Worm (Caenorhabditis elegans) whole organism, late embryonic: ENCODE measurements around the gene ZK1098.9.

Experiments
- C08G9.2 ChIP-seq: sonication (generic microtip); optimal IDR thresholded peaks from 2 replicates; lab custom pipeline; 2016; ENCODE audit warnings: mild to moderate bottlenecking, missing genetic modification characterization, moderate library complexity, missing compliant biosample characterization
- C38D4.7 ChIP-seq: fragments of 200-800 bp; sonication (Bioruptor generic); optimal IDR thresholded peaks from 2 replicates; lab custom pipeline; 2018; ENCODE audit warnings: mild to moderate bottlenecking, missing genetic modification characterization, moderate library complexity, missing compliant biosample characterization
- K09A11.1 ChIP-seq: sonication (generic microtip); optimal IDR thresholded peaks from 2 replicates; lab custom pipeline; 2017; ENCODE audit warnings: antibody characterized with exemption, mild to moderate bottlenecking, missing genetic modification characterization, missing compliant biosample characterization; ENCODE audit not compliant: insufficient read depth
- ahr-1 ChIP-seq: sonication (generic microtip); optimal IDR thresholded peaks from 2 replicates; lab custom pipeline; 2016; ENCODE audit warnings: missing genetic modification characterization, missing compliant biosample characterization
- ceh-18 ChIP-seq: sonication (generic microtip); optimal IDR thresholded peaks from 2 replicates; lab custom pipeline; 2016; ENCODE audit warnings: missing genetic modification characterization, missing compliant biosample characterization
- ceh-2 ChIP-seq: sonication (generic microtip); optimal IDR thresholded peaks from 2 replicates; lab custom pipeline; 2016; ENCODE audit warnings: missing genotype, missing genetic modification characterization, missing compliant biosample characterization
- ceh-24 ChIP-seq: sonication (generic microtip); optimal IDR thresholded peaks from 2 replicates; lab custom pipeline; 2016; ENCODE audit warnings: mild to moderate bottlenecking, missing genetic modification characterization, missing compliant biosample characterization
- ceh-30 ChIP-seq: fragments of 150-350 bp; optimal IDR thresholded peaks from 2 replicates; lab custom pipeline; 2014; ENCODE audit warnings: missing biosample characterization, missing genetic modification characterization
- ceh-9 ChIP-seq: sonication (generic microtip); optimal IDR thresholded peaks from 2 replicates; lab custom pipeline; 2016; ENCODE audit warnings: mild to moderate bottlenecking, missing genetic modification characterization, inconsistent platforms, missing compliant biosample characterization
- che-1 ChIP-seq: sonication (generic microtip); optimal IDR thresholded peaks from 2 replicates; lab custom pipeline; 2016; ENCODE audit warnings: mild to moderate bottlenecking, missing genetic modification characterization, missing compliant biosample characterization
- elt-4 ChIP-seq: sonication (generic microtip); optimal IDR thresholded peaks from 2 replicates; lab custom pipeline; 2016; ENCODE audit warnings: missing genetic modification characterization, missing compliant biosample characterization
- ets-4 ChIP-seq: sonication (generic microtip); optimal IDR thresholded peaks from 2 replicates; lab custom pipeline; 2016; ENCODE audit warnings: missing genetic modification characterization, missing compliant biosample characterization
- eyg-1 ChIP-seq: sonication (generic microtip); optimal IDR thresholded peaks from 2 replicates; lab custom pipeline; 2016; ENCODE audit warnings: missing genotype, missing genetic modification characterization, missing compliant biosample characterization
- fax-1 ChIP-seq: sonication (generic microtip); optimal IDR thresholded peaks from 2 replicates; lab custom pipeline; 2016; ENCODE audit warnings: missing genotype, missing genetic modification characterization, missing compliant biosample characterization
- fkh-10 ChIP-seq: fragments of 150-350 bp; optimal IDR thresholded peaks from 2 replicates; lab custom pipeline; 2014; ENCODE audit warnings: missing biosample characterization, missing genetic modification reagents, missing genetic modification characterization
- gmeb-2 ChIP-seq: sonication (generic microtip); optimal IDR thresholded peaks from 2 replicates; lab custom pipeline; 2016; ENCODE audit warnings: missing genetic modification characterization, inconsistent platforms, missing compliant biosample characterization
- hlh-13 ChIP-seq: fragments of 200-800 bp; sonication (Bioruptor generic); optimal IDR thresholded peaks from 2 replicates; lab custom pipeline; 2018; ENCODE audit warnings: mild to moderate bottlenecking, missing genetic modification characterization, missing compliant biosample characterization
- hlh-30 ChIP-seq: sonication (generic microtip); optimal IDR thresholded peaks from 2 replicates; lab custom pipeline; 2017; ENCODE audit warnings: antibody characterized with exemption, missing genetic modification characterization, missing compliant biosample characterization; ENCODE audit not compliant: insufficient read depth
- hlh-6 ChIP-seq: sonication (generic microtip); optimal IDR thresholded peaks from 2 replicates; lab custom pipeline; 2016; ENCODE audit warnings: missing genotype, missing genetic modification characterization, missing compliant biosample characterization
- lin-11 ChIP-seq: fragments of 200-800 bp; sonication (Bioruptor generic); optimal IDR thresholded peaks from 2 replicates; lab custom pipeline; 2018; ENCODE audit warnings: mild to moderate bottlenecking, missing genetic modification characterization, missing compliant biosample characterization
- nfya-1 ChIP-seq: sonication (generic microtip); optimal IDR thresholded peaks from 2 replicates; lab custom pipeline; 2017; ENCODE audit warnings: missing genetic modification characterization, mild to moderate bottlenecking, missing compliant biosample characterization, antibody characterized with exemption, moderate library complexity
- nhr-11 ChIP-seq: fragments of 150-350 bp; optimal IDR thresholded peaks from 2 replicates; lab custom pipeline; 2014; ENCODE audit warnings: missing biosample characterization, missing genetic modification characterization
- odd-2 ChIP-seq: sonication (generic microtip); optimal IDR thresholded peaks from 2 replicates; lab custom pipeline; 2017; ENCODE audit warnings: antibody characterized with exemption, mild to moderate bottlenecking, missing genetic modification characterization, missing compliant biosample characterization
- pat-9 ChIP-seq: fragments of 200-800 bp; sonication (Bioruptor generic); optimal IDR thresholded peaks from 2 replicates; lab custom pipeline; 2018; ENCODE audit warnings: mild to moderate bottlenecking, missing genetic modification characterization, moderate library complexity, missing compliant biosample characterization
- pax-1 ChIP-seq: fragments of 150-350 bp; optimal IDR thresholded peaks from 2 replicates; lab custom pipeline; 2014; ENCODE audit warnings: missing biosample characterization, missing genetic modification characterization
- pha-2 ChIP-seq: sonication (generic microtip); optimal IDR thresholded peaks from 2 replicates; lab custom pipeline; 2017; ENCODE audit warnings: mild to moderate bottlenecking, missing genetic modification characterization, missing compliant biosample characterization
- ref-2 ChIP-seq: sonication (generic microtip); optimal IDR thresholded peaks from 2 replicates; lab custom pipeline; 2016; ENCODE audit warnings: missing genetic modification characterization, missing compliant biosample characterization
- rnt-1 ChIP-seq: sonication (generic microtip); optimal IDR thresholded peaks from 2 replicates; lab custom pipeline; 2016; ENCODE audit warnings: missing genetic modification characterization, missing compliant biosample characterization
- syd-9 ChIP-seq: sonication (generic microtip); optimal IDR thresholded peaks from 2 replicates; lab custom pipeline; 2016; ENCODE audit warnings: mild to moderate bottlenecking, missing genetic modification characterization, moderate library complexity, missing compliant biosample characterization
- tbx-2 ChIP-seq: sonication (generic microtip); optimal IDR thresholded peaks from 2 replicates; lab custom pipeline; 2016; ENCODE audit warnings: missing genetic modification characterization, missing compliant biosample characterization
- tbx-7 ChIP-seq: sonication (generic microtip); optimal IDR thresholded peaks from 2 replicates; lab custom pipeline; 2016; ENCODE audit warnings: missing genotype, missing genetic modification characterization, missing compliant biosample characterization
- unc-3 ChIP-seq, 2 experiments: fragments of 200-800 bp in 1 of 2; sonication (Bioruptor generic) in 1 of 2; sonication (generic microtip) in 1 of 2; conservative IDR thresholded peaks in 1 of 2; optimal IDR thresholded peaks in 1 of 2; 2 replicates each; pipeline versions ENCODE4 v1.3.6 to Lab custom; 2016 to 2022; ENCODE audit warnings: missing compliant biosample characterization in 2 of 2, missing genetic modification characterization in 2 of 2, missing genetic modification reagents in 1 of 2
- unc-55 ChIP-seq: sonication (generic microtip); optimal IDR thresholded peaks from 2 replicates; lab custom pipeline; 2017; ENCODE audit warnings: missing biosample characterization, missing genetic modification reagents, missing genetic modification characterization
- unc-86 ChIP-seq: sonication (generic microtip); optimal IDR thresholded peaks from 2 replicates; lab custom pipeline; 2016; ENCODE audit warnings: missing genetic modification characterization, missing compliant biosample characterization
- ztf-16 ChIP-seq: sonication (generic microtip); optimal IDR thresholded peaks from 2 replicates; lab custom pipeline; 2017; ENCODE audit warnings: missing genetic modification characterization, missing compliant biosample characterization

ZK1098.9 gene

ce11 chrIII:9511055-9511520 is 33.1 kb upstream of the ZK1098.9 start, which contains the start of gene F55H2.5:
Gene F55H2.5 (plus strand): TSS chrIII:9511470.
- TF ChIP-seq C08G9.2 (tag; lab: Kevin White, UChicago) (no peak), che-1 (tag; lab: Kevin White, UChicago) (no peak), nhr-11 (tag; lab: Kevin White, UChicago) (no peak), ahr-1 (tag; lab: Kevin White, UChicago) (no peak), K09A11.1 (tag; lab: Kevin White, UChicago) (no peak), hlh-30 (tag; lab: Kevin White, UChicago) (no peak), unc-86 (no peak), rnt-1 (no peak), lin-11 (tag; lab: Kevin White, UChicago) (no peak), unc-55 (GFP tag; lab: Kevin White, UChicago) (no peak), unc-3 (GFP tag; conservative IDR thresholded peaks at IDR 0.05; lab: Robert Waterston, UW) (no peak), unc-3 (tag; optimal IDR thresholded peaks at IDR 0.05; lab: Kevin White, UChicago) (no peak), C38D4.7 (GFP tag; lab: Kevin White, UChicago) (no peak), ceh-2 (tag; lab: Kevin White, UChicago) (no peak), pat-9 (tag; lab: Kevin White, UChicago) (no peak), ceh-9 (tag; lab: Kevin White, UChicago) (no peak)
- TF ChIP-seq, all 69 proteins: peak for 0

- TF ChIP-seq eyg-1 (tag; lab: Kevin White, UChicago) (no peak), tbx-7 (tag; lab: Kevin White, UChicago) (no peak), hlh-6 (tag; lab: Kevin White, UChicago) (no peak)
Measured at ce11 chrIII:9511660-9512059, 32.6 kb upstream of the ZK1098.9 start.

ce11 chrIII:9513006-9513405 is 31.2 kb upstream of the ZK1098.9 start:
- TF ChIP-seq odd-2: no peak
- TF ChIP-seq, all 69 proteins: peak for 0

- TF ChIP-seq ceh-18 (tag; lab: Kevin White, UChicago): no peak
- no peak for TF ChIP-seq gmeb-2
- TF ChIP-seq ceh-9 (tag; lab: Kevin White, UChicago): no peak
- no peak for TF ChIP-seq syd-9 (tag; lab: Kevin White, UChicago)
- TF ChIP-seq hlh-13 (GFP tag; lab: Kevin White, UChicago): no peak
- no peak for TF ChIP-seq fkh-10 (GFP tag; lab: Kevin White, UChicago)
- no peak for TF ChIP-seq ceh-24 (tag; lab: Kevin White, UChicago)
- no peak for TF ChIP-seq tbx-2
- no peak for TF ChIP-seq ztf-16 (tag; lab: Kevin White, UChicago)
- no peak for TF ChIP-seq ets-4 (tag; lab: Kevin White, UChicago)
- no peak for TF ChIP-seq ref-2 (tag; lab: Kevin White, UChicago)
- TF ChIP-seq ceh-30 (tag; lab: Kevin White, UChicago): no peak
- no peak for TF ChIP-seq hlh-30 (tag; lab: Kevin White, UChicago)
- no peak for TF ChIP-seq pax-1 (tag; lab: Kevin White, UChicago)
Measured at ce11 chrIII:9513569-9513968, 30.7 kb upstream of the ZK1098.9 start, which contains the start of gene F55H2.8. Gene F55H2.8 (plus strand): TSS chrIII:9513869.

- TF ChIP-seq fax-1 (tag; lab: Kevin White, UChicago) (no peak), nfya-1 (tag; lab: Kevin White, UChicago) (no peak), C08G9.2 (tag; lab: Kevin White, UChicago) (no peak), elt-4 (tag; lab: Kevin White, UChicago) (no peak), pha-2 (tag; lab: Kevin White, UChicago) (no peak)
Measured at ce11 chrIII:9516148-9516547, 28.1 kb upstream of the ZK1098.9 start, which contains the start of gene F55H2.7. Gene F55H2.7 (minus strand): TSS chrIII:9516248.
